Fruit fly (Drosophila melanogaster) whole organism, adult: Measurements from ENCODE around the gene CG43731.

Experiments
- CG33017 ChIP-seq: fragments of 200-800 bp; sonication (Bioruptor generic); optimal IDR thresholded peaks from 2 replicates; lab custom pipeline; 2018; ENCODE audit warnings: missing biosample characterization, mild to moderate bottlenecking, missing genetic modification characterization, moderate library complexity
- CG7045 ChIP-seq: fragments of 200-800 bp; sonication (Bioruptor generic); optimal IDR thresholded peaks from 2 replicates; lab custom pipeline; 2017; ENCODE audit warnings: missing biosample characterization, mild to moderate bottlenecking, missing genetic modification characterization
- CG7101 ChIP-seq: fragments of 200-800 bp; sonication (Bioruptor generic); optimal IDR thresholded peaks from 2 replicates; lab custom pipeline; 2018; ENCODE audit warnings: missing biosample characterization, mild to moderate bottlenecking, missing genetic modification characterization, moderate library complexity
- Hr96 ChIP-seq: fragments of 200-800 bp; sonication (Bioruptor generic); optimal IDR thresholded peaks from 2 replicates; lab custom pipeline; 2016; ENCODE audit warnings: missing biosample characterization, missing genetic modification characterization
- bab1 ChIP-seq: fragments of 200-800 bp; sonication (Bioruptor generic); optimal IDR thresholded peaks from 3 replicates; lab custom pipeline; 2019; ENCODE audit warnings: missing biosample characterization, mild to moderate bottlenecking, missing genetic modification characterization, moderate library complexity
- ovo ChIP-seq: fragments of 200-800 bp; sonication (Bioruptor generic); optimal IDR thresholded peaks from 2 replicates; lab custom pipeline; 2016; ENCODE audit warnings: missing biosample characterization, missing genetic modification characterization
- pad ChIP-seq: fragments of 200-800 bp; sonication (Bioruptor generic); optimal IDR thresholded peaks from 3 replicates; lab custom pipeline; 2017; ENCODE audit warnings: missing biosample characterization, missing genetic modification characterization, mild to moderate bottlenecking, moderate library complexity, missing genetic modification reagents
- toe ChIP-seq: fragments of 200-800 bp; sonication (Bioruptor generic); optimal IDR thresholded peaks from 2 replicates; lab custom pipeline; 2016; ENCODE audit warnings: missing biosample characterization, missing genetic modification characterization

dm6 chr2L:19134366-19134689 lies 32.5 kb downstream of the CG43731 start:
- TF ChIP-seq CG33017 (tag; lab: Kevin White, UChicago): no peak
- TF ChIP-seq Hr96 (GFP tag; lab: Kevin White, UChicago): no peak
- TF ChIP-seq pad (GFP tag; lab: Kevin White, UChicago): no peak
- no peak for TF ChIP-seq toe (GFP tag; lab: Kevin White, UChicago)
- no peak for TF ChIP-seq bab1
- TF ChIP-seq ovo (GFP tag; lab: Kevin White, UChicago): no peak
- no peak for TF ChIP-seq CG7101 (tag; lab: Kevin White, UChicago)
- TF ChIP-seq CG7045 (GFP tag; lab: Kevin White, UChicago): no peak
